Worm (Caenorhabditis elegans) whole organism, young adult: Measurements from ENCODE around the gene EGAP9.4.

ENCODE experiments used
- B0035.1 ChIP-seq: sonication (generic microtip); optimal IDR thresholded peaks from 2 replicates; lab custom pipeline; 2016; ENCODE audit warnings: missing genetic modification characterization, mild to moderate bottlenecking, missing compliant biosample characterization, missing genotype, missing genetic modification reagents
- F52B5.7 ChIP-seq: sonication (generic microtip); optimal IDR thresholded peaks from 2 replicates; lab custom pipeline; 2016; ENCODE audit warnings: mild to moderate bottlenecking, missing genetic modification characterization, missing compliant biosample characterization
- K12H6.12 ChIP-seq: fragments of 200-800 bp; sonication (Bioruptor generic); optimal IDR thresholded peaks from 2 replicates; lab custom pipeline; 2018; ENCODE audit warnings: mild to moderate bottlenecking, missing genetic modification characterization, missing compliant biosample characterization
- bed-1 ChIP-seq: fragments of 200-800 bp; sonication (Bioruptor generic); IDR thresholded peaks from 2 replicates; pipeline ENCODE4 v1.3.6; 2022; ENCODE audit warnings: missing genetic modification reagents, missing genetic modification characterization, missing compliant biosample characterization
- lsy-27 ChIP-seq: sonication (generic microtip); optimal IDR thresholded peaks from 2 replicates; lab custom pipeline; 2017; ENCODE audit warnings: missing genetic modification characterization, mild to moderate bottlenecking, missing compliant biosample characterization, antibody characterized with exemption, missing genotype, borderline replicate concordance; ENCODE audit not compliant: insufficient read depth
- nhr-80 ChIP-seq: sonication (generic microtip); optimal IDR thresholded peaks from 2 replicates; lab custom pipeline; 2016; ENCODE audit warnings: missing genetic modification characterization, missing compliant biosample characterization
- snpc-4 ChIP-seq, 5 experiments: fragments of 150-350 bp in 1 of 5; sonication (generic microtip) in 4 of 5; optimal IDR thresholded peaks; 2 replicates each; lab custom pipeline; 2014 to 2018; ENCODE audit warnings: missing genetic modification characterization in 5 of 5, missing biosample characterization in 3 of 5, antibody characterized with exemption in 2 of 5, mild to moderate bottlenecking in 2 of 5, missing compliant biosample characterization in 2 of 5, missing genotype in 2 of 5, moderate library complexity in 2 of 5, missing genetic modification reagents in 1 of 5

ce11 chrV:6621894-6622293, 45.2 kb downstream of the EGAP9.4 start, which contains the start of gene nhr-37:
- TF ChIP-seq K12H6.12 (tag; lab: Kevin White, UChicago) (no peak), F52B5.7 (tag; lab: Kevin White, UChicago) (no peak), nhr-80 (tag; lab: Kevin White, UChicago) (no peak), snpc-4 (GFP tag; optimal IDR thresholded peaks at IDR 0.05; lab: Kevin White, UChicago) (no peak), snpc-4 (tag; optimal IDR thresholded peaks at IDR 0.05; lab: Kevin White, UChicago) (no peak), B0035.1 (tag; lab: Kevin White, UChicago) (no peak), bed-1 (GFP tag; lab: Robert Waterston, UW) (no peak), lsy-27 (tag; lab: Kevin White, UChicago) (no peak)
